Worm (Caenorhabditis elegans): ENCODE measurements around the gene chin-1.

Gene chin-1

ce11 chrIII:996564-996963, 40.4 kb downstream of the chin-1 start (continued):
- TF ChIP-seq egl-18 (GFP tag; IDR thresholded peaks at IDR 0.05) (no peak), xnd-1 (tag; optimal IDR thresholded peaks at IDR 0.05) (no peak), zim-3 (tag; optimal IDR thresholded peaks at IDR 0.05) (no peak)

DNA sequence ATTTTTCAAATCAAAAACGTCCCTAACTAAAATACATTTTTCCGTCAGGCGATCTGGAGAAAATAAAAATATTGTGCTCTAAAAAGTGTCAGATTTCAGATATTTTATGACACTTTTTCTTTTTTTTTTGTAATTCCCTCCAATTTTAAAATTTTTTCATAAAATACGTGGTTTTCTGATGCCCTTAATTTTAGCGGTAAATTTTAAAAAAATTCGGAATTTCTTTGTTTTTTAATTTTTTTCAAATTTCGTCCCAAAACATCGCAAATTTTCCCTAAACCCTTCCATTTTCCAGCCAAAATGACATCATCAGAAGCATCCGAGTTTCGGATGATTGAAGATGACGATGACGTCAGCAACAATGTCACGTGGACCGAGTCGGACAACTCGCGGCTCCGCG, 45.4 kb downstream of the chin-1 start, which contains the start of gene trp-2:
TSS of gene trp-2 (plus strand) at position 301 of the 400 bp plus-strand sequence.
- no peak for TF ChIP-seq akir-1 (GFP tag; optimal IDR thresholded peaks at IDR 0.05)
- TF ChIP-seq pha-4 (tag; optimal IDR thresholded peaks at IDR 0.05): no peak
- TF ChIP-seq madf-3 (GFP tag; IDR thresholded peaks at IDR 0.05): no peak
- no peak for TF ChIP-seq sptf-2 (GFP tag; optimal IDR thresholded peaks at IDR 0.05)
- TF ChIP-seq Y53G8AR.9 (GFP tag; conservative IDR thresholded peaks at IDR 0.05): no peak
- no peak for TF ChIP-seq ceh-91 (GFP tag; IDR thresholded peaks at IDR 0.05)
- no peak for TF ChIP-seq pbrm-1 (GFP tag; IDR thresholded peaks at IDR 0.05)
- TF ChIP-seq die-1 (tag; optimal IDR thresholded peaks at IDR 0.05): no peak
- no peak for TF ChIP-seq dpff-1 (tag; optimal IDR thresholded peaks at IDR 0.05)
- TF ChIP-seq mcd-1 (GFP tag; IDR thresholded peaks at IDR 0.05): no peak
- TF ChIP-seq atf-7 (tag; optimal IDR thresholded peaks at IDR 0.05): no peak
- no peak for TF ChIP-seq ccch-3 (GFP tag; optimal IDR thresholded peaks at IDR 0.05)
- no peak for TF ChIP-seq F23B12.7 (tag; optimal IDR thresholded peaks at IDR 0.05; ENCODE audit: insufficient read depth)
- TF ChIP-seq ama-1 (optimal IDR thresholded peaks at IDR 0.05): no peak
- no peak for TF ChIP-seq ama-1 (GFP tag; optimal IDR thresholded peaks at IDR 0.05)
- TF ChIP-seq nfya-1 (tag; optimal IDR thresholded peaks at IDR 0.05; ENCODE audit: borderline replicate concordance, insufficient read depth): no peak
- no peak for TF ChIP-seq egl-44 (GFP tag; IDR thresholded peaks at IDR 0.05)
- no peak for TF ChIP-seq mes-4 (tag; optimal IDR thresholded peaks at IDR 0.05)
- no peak for TF ChIP-seq fkh-3 (tag; optimal IDR thresholded peaks at IDR 0.05)

- TF ChIP-seq madf-3 (GFP tag; IDR thresholded peaks at IDR 0.05) (0 out of 2 replicates have a peak, but pooled peaks have one; percentile 28), zfh-2 (GFP tag; conservative IDR thresholded peaks at IDR 0.05) (0 out of 2 replicates have a peak, but pooled peaks have one; percentile 30), ceh-58 (GFP tag; IDR thresholded peaks at IDR 0.05) (no peak)
Measured at ce11 chrIII:989558-989957, 47.5 kb downstream of the chin-1 start.

DNA sequence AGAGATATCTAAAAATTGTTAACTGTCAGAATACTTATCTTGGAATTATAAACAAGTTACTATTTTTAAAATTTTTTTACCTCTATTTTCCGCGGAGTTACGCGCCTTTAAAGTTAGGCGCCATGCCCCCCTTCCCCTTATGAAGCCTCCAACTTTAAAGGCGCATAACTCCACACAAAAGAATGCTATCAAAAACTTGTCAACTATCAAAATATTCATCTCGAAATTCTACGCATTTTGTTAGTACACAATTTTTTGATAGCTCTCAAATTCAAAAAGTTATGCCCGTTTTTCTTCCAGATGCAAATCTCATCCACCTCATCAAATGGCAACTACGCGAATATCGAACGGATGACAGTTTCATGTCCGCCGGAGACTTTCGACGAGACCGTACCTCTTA, 54.1 kb downstream of the chin-1 start, which contains the start of gene tbc-10:
TSS of gene tbc-10 (plus strand) at position 301 of the 400 bp plus-strand sequence.
- no peak for TF ChIP-seq somi-1 (GFP tag; optimal IDR thresholded peaks at IDR 0.05)

DNA sequence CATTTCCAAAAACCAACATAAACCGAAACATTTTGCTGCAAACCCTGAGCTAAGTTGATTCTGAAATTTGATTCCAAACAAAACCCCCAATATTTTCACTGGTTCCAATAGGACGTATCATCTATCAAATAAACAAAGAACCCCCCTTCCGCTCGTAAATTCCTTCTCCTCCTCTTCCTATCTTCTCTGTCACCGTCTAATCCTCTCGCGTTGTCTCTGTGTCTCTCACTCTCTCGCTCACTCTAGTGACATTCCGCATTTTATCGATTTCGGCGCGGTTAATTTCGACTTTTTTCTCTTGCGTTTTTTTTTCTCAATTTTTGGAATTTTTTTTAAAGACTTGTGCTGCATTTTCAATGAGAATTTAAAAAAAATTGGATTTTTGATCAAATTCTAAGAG, 55.1 kb downstream of the chin-1 start:
- 0 out of 2 replicates have a peak, but pooled peaks have one; percentile 7 for TF ChIP-seq nfyb-1 (GFP tag; IDR thresholded peaks at IDR 0.05)
- TF ChIP-seq hmg-1.2 (GFP tag; IDR thresholded peaks at IDR 0.05): peak; percentile 80
- no peak for TF ChIP-seq bed-1 (GFP tag; IDR thresholded peaks at IDR 0.05)

Measured in whole organism, young adult.